Fruit fly (Drosophila melanogaster) whole organism, embryonic: ENCODE data around the gene Drep4.

Experiments used
- CG10274 ChIP-seq: fragments of 200-800 bp; sonication (Bioruptor generic); optimal IDR thresholded peaks from 3 replicates; lab custom pipeline; 2017; ENCODE audit warnings: missing biosample characterization, mild to moderate bottlenecking, missing genetic modification characterization
- CG11695 ChIP-seq: fragments of 200-800 bp; sonication (Bioruptor generic); IDR thresholded peaks from 3 replicates; pipeline ENCODE4 v1.3.6; 2022; ENCODE audit warnings: missing biosample characterization, missing genetic modification characterization
- CG13624 ChIP-seq: fragments of 200-800 bp; sonication (Bioruptor generic); optimal IDR thresholded peaks from 2 replicates; lab custom pipeline; 2016; ENCODE audit warnings: missing biosample characterization, missing genetic modification characterization
- CG14710 ChIP-seq: fragments of 200-800 bp; sonication (Bioruptor generic); optimal IDR thresholded peaks from 3 replicates; lab custom pipeline; 2019; ENCODE audit warnings: missing biosample characterization, mild to moderate bottlenecking, missing genetic modification characterization, moderate library complexity
- CG14860 ChIP-seq: fragments of 200-800 bp; sonication (Bioruptor generic); IDR thresholded peaks from 3 replicates; pipeline ENCODE4 v1.3.6; 2022; ENCODE audit warnings: missing biosample characterization, missing genetic modification characterization; ENCODE audit not compliant: partially characterized antibody
- CG15479 ChIP-seq: fragments of 200-800 bp; sonication (Bioruptor generic); optimal IDR thresholded peaks from 3 replicates; lab custom pipeline; 2019; ENCODE audit warnings: missing biosample characterization, mild to moderate bottlenecking, missing genetic modification characterization, moderate library complexity
- CG1603 ChIP-seq: fragments of 200-800 bp; sonication (Bioruptor generic); optimal IDR thresholded peaks from 2 replicates; lab custom pipeline; 2019; ENCODE audit warnings: missing biosample characterization, mild to moderate bottlenecking, missing genetic modification characterization, moderate library complexity
- CG18262 ChIP-seq: fragments of 200-800 bp; optimal IDR thresholded peaks from 3 replicates; lab custom pipeline; 2019; ENCODE audit warnings: missing biosample characterization, mild to moderate bottlenecking, missing genetic modification characterization, moderate library complexity
- CG3847 ChIP-seq: fragments of 200-800 bp; sonication (Bioruptor generic); IDR thresholded peaks from 2 replicates; pipeline ENCODE4 v1.3.6; 2022; ENCODE audit warnings: missing biosample characterization, missing genetic modification characterization
- CG7372 ChIP-seq: fragments of 200-800 bp; sonication (Bioruptor generic); IDR thresholded peaks from 2 replicates; pipeline ENCODE4 v1.3.6; 2022; ENCODE audit warnings: missing biosample characterization, missing genetic modification characterization
- CG8478 ChIP-seq: fragments of >200 bp; optimal IDR thresholded peaks from 2 replicates; lab custom pipeline; 2018
- CG9797 ChIP-seq: fragments of 200-800 bp; sonication (Bioruptor generic); optimal IDR thresholded peaks from 3 replicates; lab custom pipeline; 2018; ENCODE audit warnings: missing biosample characterization, mild to moderate bottlenecking, missing genetic modification characterization
- Chrac-16 ChIP-seq: fragments of 200-800 bp; sonication (Bioruptor generic); optimal IDR thresholded peaks from 3 replicates; lab custom pipeline; 2016; ENCODE audit warnings: missing biosample characterization, missing genetic modification characterization
- Dad ChIP-seq: fragments of 200-800 bp; sonication (Bioruptor generic); optimal IDR thresholded peaks from 3 replicates; lab custom pipeline; 2016; ENCODE audit warnings: missing biosample characterization, missing genetic modification characterization
- Ets65A ChIP-seq: fragments of 200-800 bp; sonication (Bioruptor generic); peaks from one replicate; lab custom pipeline; 2016; ENCODE audit warnings: missing biosample characterization, missing genetic modification characterization
- Opbp ChIP-seq: fragments of 200-800 bp; sonication (Bioruptor generic); IDR thresholded peaks from 3 replicates; pipeline ENCODE4 v1.3.6; 2022; ENCODE audit warnings: missing biosample characterization, missing genetic modification characterization; ENCODE audit not compliant: partially characterized antibody
- Side ChIP-seq: fragments of 200-800 bp; sonication (Bioruptor generic); optimal IDR thresholded peaks from 2 replicates; lab custom pipeline; 2016; ENCODE audit warnings: missing biosample characterization, missing genetic modification characterization
- Sry-β ChIP-seq: fragments of 200-800 bp; sonication (Bioruptor generic); optimal IDR thresholded peaks from 2 replicates; lab custom pipeline; 2018; ENCODE audit warnings: missing biosample characterization, mild to moderate bottlenecking, missing genetic modification characterization, moderate library complexity
- Stat92E ChIP-seq, 3 experiments: fragments of >200 bp in 2 of 3; fragments of 200-800 bp in 1 of 3; sonication (Bioruptor generic) in 1 of 3; optimal IDR thresholded peaks; 2 replicates each; lab custom pipeline; 2017 to 2019; ENCODE audit warnings: missing biosample characterization in 3 of 3, missing genetic modification characterization in 3 of 3, mild to moderate bottlenecking in 1 of 3, moderate library complexity in 1 of 3
- Taf1 ChIP-seq: fragments of 200-800 bp; sonication (Bioruptor generic); IDR thresholded peaks from 2 replicates; pipeline ENCODE4 v1.3.6; 2022; ENCODE audit warnings: missing biosample characterization, missing genetic modification characterization
- Usf ChIP-seq: fragments of 200-800 bp; sonication (Bioruptor generic); optimal IDR thresholded peaks from 2 replicates; lab custom pipeline; 2017; ENCODE audit warnings: missing genotype, missing biosample characterization, missing genetic modification characterization
- chinmo ChIP-seq: fragments of 200-800 bp; sonication (Bioruptor generic); IDR thresholded peaks from 4 replicates; pipeline ENCODE4 v1.3.6; 2022; ENCODE audit warnings: missing biosample characterization, missing genetic modification characterization; ENCODE audit not compliant: partially characterized antibody
- crp ChIP-seq, 2 experiments: fragments of 200-800 bp; sonication (Bioruptor generic); optimal IDR thresholded peaks; 2 replicates in 1 of 2; 3 replicates in 1 of 2; lab custom pipeline; 2017; ENCODE audit warnings: missing biosample characterization in 2 of 2, missing genetic modification characterization in 2 of 2, mild to moderate bottlenecking in 1 of 2, moderate library complexity in 1 of 2
- en ChIP-seq: fragments of 200-800 bp; sonication (Bioruptor generic); optimal IDR thresholded peaks from 2 replicates; lab custom pipeline; 2016; ENCODE audit warnings: missing biosample characterization, missing genetic modification characterization
- ewg ChIP-seq: fragments of 200-800 bp; sonication (Bioruptor generic); optimal IDR thresholded peaks from 3 replicates; lab custom pipeline; 2017; ENCODE audit warnings: mild to moderate bottlenecking, missing biosample characterization, missing genetic modification reagents, missing genetic modification characterization
- ftz-f1 ChIP-seq: fragments of 200-800 bp; sonication (Bioruptor generic); optimal IDR thresholded peaks from 2 replicates; lab custom pipeline; 2016; ENCODE audit warnings: missing biosample characterization, missing genetic modification characterization
- gsb ChIP-seq: fragments of 200-800 bp; sonication (Bioruptor generic); IDR thresholded peaks from 2 replicates; pipeline ENCODE4 v1.3.6; 2022; ENCODE audit warnings: missing biosample characterization, missing genetic modification characterization
- hb ChIP-seq: fragments of 200-800 bp; sonication (Bioruptor generic); IDR thresholded peaks from 3 replicates; pipeline ENCODE4 v1.3.6; 2022; ENCODE audit warnings: missing biosample characterization, missing genetic modification characterization; ENCODE audit not compliant: partially characterized antibody
- hbn ChIP-seq: fragments of 200-800 bp; sonication (Bioruptor generic); IDR thresholded peaks from 2 replicates; pipeline ENCODE4 v1.3.6; 2022; ENCODE audit warnings: missing biosample characterization, missing genetic modification characterization; ENCODE audit not compliant: partially characterized antibody
- jigr1 ChIP-seq: fragments of 200-800 bp; sonication (Bioruptor generic); IDR thresholded peaks from 3 replicates; pipeline ENCODE4 v1.3.6; 2022; ENCODE audit warnings: missing biosample characterization, missing genetic modification characterization
- jumu ChIP-seq: fragments of 200-800 bp; sonication (Bioruptor generic); optimal IDR thresholded peaks from 3 replicates; lab custom pipeline; 2016; ENCODE audit warnings: missing biosample characterization, missing genetic modification characterization
- lbe ChIP-seq: fragments of 200-800 bp; sonication (Bioruptor generic); optimal IDR thresholded peaks from 2 replicates; lab custom pipeline; 2016; ENCODE audit warnings: missing biosample characterization, mild to moderate bottlenecking, missing genetic modification characterization
- pho ChIP-seq: fragments of 200-800 bp; sonication (Bioruptor generic); optimal IDR thresholded peaks from 2 replicates; lab custom pipeline; 2016; ENCODE audit warnings: missing biosample characterization, missing genetic modification characterization
- phol ChIP-seq: fragments of 200-800 bp; sonication (Bioruptor generic); optimal IDR thresholded peaks from 3 replicates; lab custom pipeline; 2018; ENCODE audit warnings: missing biosample characterization, mild to moderate bottlenecking, missing genetic modification characterization, moderate library complexity
- pnt ChIP-seq: fragments of 200-800 bp; sonication (Bioruptor generic); optimal IDR thresholded peaks from 3 replicates; lab custom pipeline; 2016; ENCODE audit warnings: missing biosample characterization, missing genetic modification characterization
- pum ChIP-seq: fragments of 200-800 bp; sonication (Bioruptor generic); optimal IDR thresholded peaks from 2 replicates; lab custom pipeline; 2016; ENCODE audit warnings: missing biosample characterization, missing genetic modification characterization
- ro ChIP-seq: fragments of 200-800 bp; sonication (Bioruptor generic); IDR thresholded peaks from 2 replicates; pipeline ENCODE4 v1.3.6; 2022; ENCODE audit warnings: missing biosample characterization, missing genetic modification characterization
- scrt ChIP-seq: fragments of 200-800 bp; sonication (Bioruptor generic); optimal IDR thresholded peaks from 2 replicates; lab custom pipeline; 2018; ENCODE audit warnings: missing biosample characterization, mild to moderate bottlenecking, missing genetic modification characterization, moderate library complexity
- stc ChIP-seq: fragments of 200-800 bp; sonication (Bioruptor generic); IDR thresholded peaks from 2 replicates; pipeline ENCODE4 v1.3.6; 2022; ENCODE audit warnings: missing biosample characterization, missing genetic modification characterization
- unc-4 ChIP-seq: fragments of 200-800 bp; sonication (Bioruptor generic); IDR thresholded peaks from 2 replicates; pipeline ENCODE4 v1.3.6; 2022; ENCODE audit warnings: missing biosample characterization, missing genetic modification characterization; ENCODE audit not compliant: partially characterized antibody
- vvl ChIP-seq: fragments of 200-800 bp; sonication (Bioruptor generic); IDR thresholded peaks from 2 replicates; pipeline ENCODE4 v1.3.6; 2022; ENCODE audit warnings: missing biosample characterization, missing genetic modification characterization
- wor ChIP-seq: fragments of 200-800 bp; sonication (Bioruptor generic); IDR thresholded peaks from 2 replicates; pipeline ENCODE4 v1.3.6; 2022; ENCODE audit warnings: missing biosample characterization, missing genetic modification characterization
- zfh2 ChIP-seq: fragments of 200-800 bp; sonication (Bioruptor generic); optimal IDR thresholded peaks from 2 replicates; lab custom pipeline; 2016; ENCODE audit warnings: missing biosample characterization, missing genetic modification characterization

Gene Drep4

DNA sequence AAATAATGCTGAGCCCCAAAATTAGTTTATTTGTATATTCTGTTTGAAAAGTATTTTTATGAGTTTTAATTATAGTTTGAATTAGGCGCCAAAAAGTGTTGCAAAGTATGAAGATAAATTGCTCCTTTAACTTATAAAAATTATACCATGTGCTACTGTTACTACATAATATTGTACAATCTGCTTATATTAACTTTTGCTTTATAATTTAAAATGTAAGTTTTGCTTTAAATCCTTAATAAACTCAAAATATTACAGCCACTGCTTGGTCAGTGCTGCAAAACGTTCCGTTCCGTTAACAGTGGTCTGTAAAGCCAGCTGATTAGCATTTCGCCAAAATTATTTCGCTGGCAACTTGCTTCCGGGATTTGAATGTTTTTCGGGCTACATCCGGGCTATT lies 3.4 kb upstream of the Drep4 start, which contains the start of gene CG31729 (continued):
- TF ChIP-seq CG18262 (no peak), ftz-f1 (GFP tag; lab: Kevin White, UChicago) (peak; percentile 35), CG15479 (no peak), zfh2 (GFP tag; lab: Kevin White, UChicago) (no peak), hbn (GFP tag; lab: Robert Waterston, UW) (no peak), Stat92E (GFP tag; optimal IDR thresholded peaks at IDR 0.05; lab: Kevin White, UChicago) (no peak), gsb (GFP tag; lab: Robert Waterston, UW) (no peak), en (GFP tag; lab: Kevin White, UChicago) (no peak), CG13624 (GFP tag; lab: Kevin White, UChicago) (no peak), jigr1 (GFP tag; lab: Robert Waterston, UW) (no peak), CG7372 (GFP tag; lab: Robert Waterston, UW) (no peak), lbe (GFP tag; lab: Kevin White, UChicago) (no peak), Usf (GFP tag; lab: Kevin White, UChicago) (no peak), CG1603 (tag; lab: Kevin White, UChicago) (no peak), Side (GFP tag; lab: Kevin White, UChicago) (no peak), pnt (no peak), chinmo (GFP tag; lab: Robert Waterston, UW) (no peak), pum (GFP tag; lab: Kevin White, UChicago) (no peak), unc-4 (GFP tag; lab: Robert Waterston, UW) (no peak), pho (GFP tag; lab: Kevin White, UChicago) (no peak), Dad (GFP tag; lab: Kevin White, UChicago) (no peak), CG9797 (no peak), jumu (GFP tag; lab: Kevin White, UChicago) (no peak), CG3847 (GFP tag; lab: Robert Waterston, UW) (peak; percentile 28; the same call in 1 of the 2 replicates), stc (GFP tag; lab: Robert Waterston, UW) (peak; percentile 21; the same call in 1 of the 2 replicates), CG10274 (GFP tag; lab: Kevin White, UChicago) (no peak), Chrac-16 (peak; percentile 13), CG8478 (no peak), crp (GFP tag; optimal IDR thresholded peaks at IDR 0.05; lab: Kevin White, UChicago) (peak; percentile 13 to 87), Taf1 (no peak), Opbp (GFP tag; lab: Robert Waterston, UW) (no peak), vvl (GFP tag; lab: Robert Waterston, UW) (peak; percentile 39; the same call in 1 of the 2 replicates), Sry-β (GFP tag; lab: Kevin White, UChicago) (no peak), phol (peak; percentile 35), CG14710 (peak; percentile 2), CG14860 (GFP tag; lab: Robert Waterston, UW) (no peak), wor (GFP tag; lab: Robert Waterston, UW) (no peak)

DNA sequence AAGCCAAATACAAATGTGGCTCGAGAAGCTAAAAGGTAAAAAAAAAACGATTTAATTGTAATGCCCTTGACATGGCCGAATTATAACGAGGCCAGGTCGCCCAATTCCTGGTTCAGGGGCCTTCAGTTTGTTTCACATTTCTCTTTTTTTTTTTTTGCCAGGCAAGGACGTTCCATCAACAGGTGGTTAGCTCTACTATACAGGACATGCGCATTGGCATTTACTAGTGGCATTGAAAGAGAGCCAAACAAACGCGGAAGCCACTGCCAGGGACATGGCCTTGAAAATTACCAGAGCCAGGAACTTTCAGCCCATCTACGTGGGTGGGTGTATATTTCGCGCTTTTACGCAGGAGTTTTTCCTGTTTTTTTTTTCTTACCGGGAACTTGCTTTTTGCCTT lies 471 bp downstream of the Drep4 start:
- TF ChIP-seq ftz-f1 (GFP tag; lab: Kevin White, UChicago) (peak; percentile 34), scrt (GFP tag; lab: Kevin White, UChicago) (peak; percentile 92), Ets65A (peak; percentile 56), ewg (GFP tag; lab: Kevin White, UChicago) (peak; percentile 77), CG11695 (GFP tag; lab: Robert Waterston, UW) (no peak), ro (GFP tag; lab: Robert Waterston, UW) (no peak), CG13624 (GFP tag; lab: Kevin White, UChicago) (no peak), hb (GFP tag; lab: Robert Waterston, UW) (no peak)
